Worm (Caenorhabditis elegans) whole organism, L3 larva: ENCODE measurements around the gene srlf-12.

ENCODE experiments used
- R02D3.7 ChIP-seq: fragments of 150-350 bp; optimal IDR thresholded peaks from 2 replicates; lab custom pipeline; 2014; ENCODE audit warnings: missing biosample characterization, missing genetic modification characterization
- aly-2 ChIP-seq: fragments of 150-350 bp; optimal IDR thresholded peaks from 2 replicates; lab custom pipeline; 2014; ENCODE audit warnings: missing biosample characterization, missing genetic modification characterization
- ama-1 ChIP-seq: fragments of 150-350 bp; optimal IDR thresholded peaks from 2 replicates; lab custom pipeline; 2018
- ceh-16 ChIP-seq: sonication (generic microtip); optimal IDR thresholded peaks from 2 replicates; lab custom pipeline; 2017; ENCODE audit warnings: missing biosample characterization, missing genetic modification characterization
- ceh-82 ChIP-seq: fragments of 150-350 bp; optimal IDR thresholded peaks from 2 replicates; lab custom pipeline; 2014; ENCODE audit warnings: missing biosample characterization, missing genetic modification characterization
- ceh-9 ChIP-seq: sonication (generic microtip); optimal IDR thresholded peaks from 2 replicates; lab custom pipeline; 2018; ENCODE audit warnings: missing biosample characterization, missing genetic modification characterization
- daf-12 ChIP-seq: fragments of 150-350 bp; optimal IDR thresholded peaks from 2 replicates; lab custom pipeline; 2014; ENCODE audit warnings: missing biosample characterization, missing genetic modification reagents, missing genetic modification characterization
- egl-27 ChIP-seq: sonication (generic microtip); optimal IDR thresholded peaks from 4 replicates; lab custom pipeline; 2017; ENCODE audit warnings: missing biosample characterization, missing genetic modification reagents, missing genetic modification characterization
- elt-1 ChIP-seq: fragments of 150-350 bp; optimal IDR thresholded peaks from 2 replicates; lab custom pipeline; 2014; ENCODE audit warnings: missing biosample characterization, missing genetic modification characterization
- elt-2 ChIP-seq: sonication (generic microtip); optimal IDR thresholded peaks from 2 replicates; lab custom pipeline; 2016; ENCODE audit warnings: missing genetic modification reagents, mild to moderate bottlenecking, missing genetic modification characterization, missing compliant biosample characterization
- elt-3 ChIP-seq, 3 experiments: fragments of 150-350 bp in 1 of 3; sonication (generic microtip) in 2 of 3; optimal IDR thresholded peaks; 2 replicates in 2 of 3; 4 replicates in 1 of 3; lab custom pipeline; 2014 to 2017; ENCODE audit warnings: missing biosample characterization in 3 of 3, missing genetic modification characterization in 3 of 3
- fkh-2 ChIP-seq: fragments of 150-350 bp; optimal IDR thresholded peaks from 2 replicates; lab custom pipeline; 2014; ENCODE audit warnings: missing biosample characterization, missing genetic modification reagents, missing genetic modification characterization
- hmg-11 ChIP-seq: sonication (generic microtip); optimal IDR thresholded peaks from 2 replicates; lab custom pipeline; 2016; ENCODE audit warnings: missing genetic modification characterization, missing compliant biosample characterization
- jun-1 ChIP-seq: fragments of 150-350 bp; optimal IDR thresholded peaks from 2 replicates; lab custom pipeline; 2014; ENCODE audit warnings: missing biosample characterization, missing genetic modification reagents, missing genetic modification characterization
- lin-15B ChIP-seq: fragments of 150-350 bp; optimal IDR thresholded peaks from 2 replicates; lab custom pipeline; 2014; ENCODE audit warnings: missing biosample characterization, missing genetic modification characterization
- lin-39 ChIP-seq: fragments of 150-350 bp; optimal IDR thresholded peaks from 2 replicates; lab custom pipeline; 2018; ENCODE audit warnings: missing biosample characterization, missing genetic modification reagents, missing genetic modification characterization
- mdl-1 ChIP-seq: fragments of 150-350 bp; optimal IDR thresholded peaks from 2 replicates; lab custom pipeline; 2014; ENCODE audit warnings: missing biosample characterization, missing genetic modification characterization
- nfya-1 ChIP-seq: sonication (generic microtip); optimal IDR thresholded peaks from 2 replicates; lab custom pipeline; 2017; ENCODE audit warnings: missing genetic modification characterization, mild to moderate bottlenecking, missing compliant biosample characterization, antibody characterized with exemption, moderate library complexity; ENCODE audit not compliant: insufficient read depth
- nhr-11 ChIP-seq: fragments of 150-350 bp; optimal IDR thresholded peaks from 2 replicates; lab custom pipeline; 2014; ENCODE audit warnings: missing biosample characterization, missing genetic modification characterization
- nhr-12 ChIP-seq: fragments of 150-350 bp; optimal IDR thresholded peaks from 2 replicates; lab custom pipeline; 2014; ENCODE audit warnings: missing biosample characterization, missing genetic modification characterization
- nhr-23 ChIP-seq: fragments of 150-350 bp; optimal IDR thresholded peaks from 2 replicates; lab custom pipeline; 2014; ENCODE audit warnings: missing biosample characterization, missing genetic modification reagents, missing genetic modification characterization
- nhr-237 ChIP-seq: fragments of 150-350 bp; optimal IDR thresholded peaks from 2 replicates; lab custom pipeline; 2014; ENCODE audit warnings: missing biosample characterization, missing genetic modification characterization
- nhr-25 ChIP-seq: sonication (generic microtip); optimal IDR thresholded peaks from 2 replicates; lab custom pipeline; 2017; ENCODE audit warnings: missing biosample characterization, missing genetic modification characterization
- nhr-77 ChIP-seq: fragments of 150-350 bp; optimal IDR thresholded peaks from 2 replicates; lab custom pipeline; 2014; ENCODE audit warnings: missing biosample characterization, missing genetic modification characterization
- pha-4 ChIP-seq: fragments of 150-350 bp; optimal IDR thresholded peaks from 2 replicates; lab custom pipeline; 2014; ENCODE audit warnings: missing biosample characterization, missing genetic modification reagents, missing genetic modification characterization
- pqm-1 ChIP-seq: fragments of 150-350 bp; optimal IDR thresholded peaks from 2 replicates; lab custom pipeline; 2017; ENCODE audit warnings: missing biosample characterization, missing genetic modification characterization, inconsistent platforms
- sea-2 ChIP-seq: fragments of 150-350 bp; sonication (generic microtip); optimal IDR thresholded peaks from 4 replicates; lab custom pipeline; 2014; ENCODE audit warnings: missing biosample characterization, missing genetic modification reagents, missing genetic modification characterization
- snpc-4 ChIP-seq: fragments of 150-350 bp; optimal IDR thresholded peaks from 2 replicates; lab custom pipeline; 2014; ENCODE audit warnings: missing biosample characterization, missing genetic modification characterization
- unc-62 ChIP-seq: fragments of 150-350 bp; sonication (generic microtip); optimal IDR thresholded peaks from 4 replicates; lab custom pipeline; 2014; ENCODE audit warnings: missing biosample characterization, missing genetic modification reagents, missing genetic modification characterization
- zag-1 ChIP-seq: fragments of 150-350 bp; optimal IDR thresholded peaks from 2 replicates; lab custom pipeline; 2014; ENCODE audit warnings: missing biosample characterization, missing genetic modification characterization
- ztf-11 ChIP-seq: fragments of 150-350 bp; optimal IDR thresholded peaks from 2 replicates; lab custom pipeline; 2014; ENCODE audit warnings: missing biosample characterization, missing genetic modification characterization
- ztf-4 ChIP-seq: fragments of 150-350 bp; optimal IDR thresholded peaks from 2 replicates; lab custom pipeline; 2014; ENCODE audit warnings: missing biosample characterization, missing genetic modification characterization

Gene srlf-12

DNA sequence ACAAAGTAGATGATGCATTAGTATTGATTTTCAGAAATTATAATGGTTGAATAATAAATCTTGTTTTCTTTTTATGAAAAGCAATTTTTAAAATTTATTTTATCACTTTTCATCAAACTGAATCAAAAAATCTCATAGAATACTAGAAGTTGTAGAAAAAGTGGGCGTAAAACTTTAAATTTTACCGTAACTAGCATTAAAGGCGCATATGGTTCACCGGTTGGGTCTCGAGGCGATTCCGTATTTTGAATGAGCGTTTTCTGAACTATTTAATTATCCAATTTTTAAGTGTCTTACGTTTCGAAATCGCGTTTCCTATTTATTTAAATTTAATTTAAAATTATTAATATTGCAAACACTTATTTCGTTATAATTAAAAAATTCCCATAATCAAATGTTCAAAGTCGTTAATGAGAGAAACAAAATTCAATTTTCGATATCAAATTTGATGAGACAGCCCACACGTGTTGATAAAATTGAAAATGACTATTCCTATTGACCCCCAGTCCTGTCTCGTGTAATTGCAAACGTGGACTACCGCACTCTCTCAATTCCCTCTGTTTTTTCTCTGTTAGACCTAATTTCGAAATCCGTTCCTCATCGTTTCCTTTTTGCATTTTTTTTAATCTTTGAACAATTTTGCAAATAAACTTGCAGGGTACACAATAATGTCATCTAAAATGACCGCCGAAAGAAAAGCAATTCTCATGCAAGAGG is 33.4 kb downstream of the srlf-12 start, which contains the start of the genes T11G6.2 and hars-1:
TSS of gene T11G6.2 (minus strand) at position 197 of the 717 bp plus-strand sequence.
TSS of gene hars-1 (plus strand) at position 658 of the 717 bp plus-strand sequence.
- TF ChIP-seq nhr-23 (tag; lab: Kevin White, UChicago) (peak; percentile 37), pqm-1 (peak; percentile 80), nhr-25 (tag; lab: Kevin White, UChicago) (peak; percentile 9), mdl-1 (tag; lab: Kevin White, UChicago) (peak; percentile 3), unc-62 (GFP tag; lab: Kevin White, UChicago) (no peak), lin-39 (peak; percentile 33), ama-1 (lab: Kevin White, UChicago) (no peak), pha-4 (tag; lab: Kevin White, UChicago) (peak; percentile 45), hmg-11 (tag; lab: Kevin White, UChicago) (peak; percentile 29), ceh-16 (tag; lab: Kevin White, UChicago) (no peak), elt-2 (tag; lab: Kevin White, UChicago) (peak; percentile 73), fkh-2 (tag; lab: Kevin White, UChicago) (no peak), lin-15B (peak; percentile 42), aly-2 (tag; lab: Kevin White, UChicago) (no peak), nfya-1 (tag; lab: Kevin White, UChicago) (peak; percentile 39), snpc-4 (tag; lab: Kevin White, UChicago) (peak; percentile 33), nhr-77 (no peak), nhr-237 (no peak)

ce11 chrIV:10855946-10856345 is 35.9 kb downstream of the srlf-12 start:
- TF ChIP-seq nfya-1 (tag; lab: Kevin White, UChicago) (peak; percentile 84), ceh-82 (no peak)

DNA sequence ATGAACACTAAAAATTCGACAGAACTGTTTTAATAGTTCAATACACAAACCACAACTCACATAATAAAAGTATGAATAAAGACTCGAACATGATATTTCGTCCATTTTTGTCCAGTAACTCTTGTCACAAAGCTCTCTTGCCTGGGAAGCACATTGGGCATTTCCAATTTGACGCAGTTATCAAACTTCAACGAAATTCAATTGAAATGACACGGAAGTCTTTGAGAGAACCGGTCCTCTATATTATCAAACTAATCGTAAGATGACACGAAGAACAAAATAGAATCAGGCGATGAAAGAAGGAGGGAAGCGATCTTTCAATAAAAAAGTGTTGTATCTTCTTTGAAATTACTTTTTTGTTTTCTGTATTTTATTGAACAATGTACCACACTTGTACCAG is 36.8 kb downstream of the srlf-12 start, which contains the start of gene T11G6.3:
TSS of gene T11G6.3 (minus strand) at position 189 of the 400 bp plus-strand sequence.
- TF ChIP-seq sea-2 (GFP tag; lab: Kevin White, UChicago) (no peak), jun-1 (no peak), ztf-4 (tag; lab: Kevin White, UChicago) (no peak)

ce11 chrIV:10854042-10854441 is 37.9 kb downstream of the srlf-12 start:
- no peak for TF ChIP-seq ztf-4 (tag; lab: Kevin White, UChicago)
- TF ChIP-seq ceh-9 = no peak
- TF ChIP-seq ceh-16 (tag; lab: Kevin White, UChicago) = no peak
- no peak for TF ChIP-seq aly-2 (tag; lab: Kevin White, UChicago)
- no peak for TF ChIP-seq nhr-12 (tag; lab: Kevin White, UChicago)
- no peak for TF ChIP-seq daf-12 (tag; lab: Kevin White, UChicago)

DNA sequence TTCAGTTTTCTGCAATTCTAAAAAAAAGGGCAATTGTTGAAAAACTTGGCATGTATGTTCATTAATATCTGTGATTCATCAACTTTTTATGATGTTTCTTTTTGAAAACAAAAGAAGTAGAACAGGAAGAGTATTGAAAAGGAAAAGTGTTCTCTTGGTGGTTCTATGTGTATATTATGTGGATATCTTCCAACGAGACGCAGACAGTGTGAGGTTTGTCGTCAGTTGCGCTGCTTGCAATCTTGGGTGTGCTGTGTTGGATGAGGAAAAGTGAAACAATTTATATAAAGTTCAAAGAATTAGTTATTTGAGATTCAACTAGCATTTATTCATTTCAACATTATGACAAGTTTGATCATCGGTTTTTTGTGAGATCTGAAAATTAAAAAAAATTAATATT is 39.5 kb downstream of the srlf-12 start:
- TF ChIP-seq nhr-23 (tag; lab: Kevin White, UChicago) (peak; percentile 14), ztf-11 (tag; lab: Kevin White, UChicago) (no peak), egl-27 (no peak), nhr-25 (tag; lab: Kevin White, UChicago) (peak; percentile 31), nfya-1 (tag; lab: Kevin White, UChicago) (peak; percentile 37), hmg-11 (tag; lab: Kevin White, UChicago) (peak; percentile 7), pha-4 (tag; lab: Kevin White, UChicago) (peak; percentile 53)

ce11 chrIV:10851833-10852232 is 40.1 kb downstream of the srlf-12 start, which contains the start of gene T11G6.4:
TSS of gene T11G6.4 (minus strand) at chrIV:10851933.
- TF ChIP-seq nfya-1 (tag; lab: Kevin White, UChicago) = no peak
- no peak for TF ChIP-seq ceh-9
- no peak for TF ChIP-seq nhr-11 (tag; lab: Kevin White, UChicago)
- TF ChIP-seq elt-3 (tag; optimal IDR thresholded peaks at IDR 0.05; lab: Kevin White, UChicago) = no peak
- TF ChIP-seq elt-1 (tag; lab: Kevin White, UChicago) = no peak
- no peak for TF ChIP-seq R02D3.7 (tag; lab: Kevin White, UChicago)
- TF ChIP-seq zag-1 (tag; lab: Kevin White, UChicago) = no peak
- TF ChIP-seq sea-2 (GFP tag; lab: Kevin White, UChicago) = no peak
- no peak for TF ChIP-seq ceh-16 (tag; lab: Kevin White, UChicago)
